Worm (Caenorhabditis elegans) whole organism, L1 larva: Measurements from ENCODE around the gene srxa-10.

Experiments used
- C16A3.4 ChIP-seq: fragments of 150-350 bp; optimal IDR thresholded peaks from 2 replicates; lab custom pipeline; 2014; ENCODE audit warnings: missing biosample characterization, missing genetic modification characterization
- F16B12.6 ChIP-seq: fragments of 150-350 bp; optimal IDR thresholded peaks from 2 replicates; lab custom pipeline; 2014; ENCODE audit warnings: missing biosample characterization, missing genetic modification characterization
- Y116A8C.19 ChIP-seq: sonication (generic microtip); optimal IDR thresholded peaks from 2 replicates; lab custom pipeline; 2016; ENCODE audit warnings: missing compliant biosample characterization, missing genetic modification characterization, borderline replicate concordance
- aha-1 ChIP-seq: fragments of 150-350 bp; optimal IDR thresholded peaks from 2 replicates; lab custom pipeline; 2014; ENCODE audit warnings: missing biosample characterization, missing genetic modification characterization
- alr-1 ChIP-seq: fragments of 200-800 bp; sonication (Bioruptor generic); optimal IDR thresholded peaks from 2 replicates; lab custom pipeline; 2018; ENCODE audit warnings: borderline replicate concordance, mild to moderate bottlenecking, missing genetic modification characterization, missing compliant biosample characterization
- ceh-63 ChIP-seq: fragments of 200-800 bp; sonication (Bioruptor generic); optimal IDR thresholded peaks from 2 replicates; lab custom pipeline; 2018; ENCODE audit warnings: mild to moderate bottlenecking, missing genetic modification characterization, missing compliant biosample characterization
- ceh-8 ChIP-seq: fragments of 200-800 bp; sonication (Bioruptor generic); optimal IDR thresholded peaks from 2 replicates; lab custom pipeline; 2018; ENCODE audit warnings: mild to moderate bottlenecking, missing genetic modification characterization, moderate library complexity, missing compliant biosample characterization
- ces-1 ChIP-seq: fragments of 150-350 bp; optimal IDR thresholded peaks from 2 replicates; lab custom pipeline; 2014; ENCODE audit warnings: missing biosample characterization, missing genetic modification reagents, missing genetic modification characterization
- dpl-1 ChIP-seq, 3 experiments: fragments of 150-350 bp in 2 of 3; sonication (generic microtip) in 1 of 3; optimal IDR thresholded peaks; 2 replicates each; lab custom pipeline; 2014 to 2017; ENCODE audit warnings: missing biosample characterization in 3 of 3, missing genetic modification characterization in 3 of 3, missing genetic modification reagents in 3 of 3
- dsc-1 ChIP-seq: sonication (generic microtip); optimal IDR thresholded peaks from 2 replicates; lab custom pipeline; 2016; ENCODE audit warnings: mild to moderate bottlenecking, missing genetic modification characterization, missing compliant biosample characterization
- efl-3 ChIP-seq: fragments of 200-800 bp; sonication (Bioruptor generic); optimal IDR thresholded peaks from 2 replicates; lab custom pipeline; 2018; ENCODE audit warnings: mild to moderate bottlenecking, missing genetic modification characterization, missing compliant biosample characterization
- egl-27 ChIP-seq, 2 experiments: fragments of 150-350 bp in 1 of 2; sonication (generic microtip); optimal IDR thresholded peaks; 3 replicates each; lab custom pipeline; 2017 to 2018; ENCODE audit warnings: missing biosample characterization in 2 of 2, missing genetic modification characterization in 2 of 2, missing genetic modification reagents in 2 of 2
- elt-2 ChIP-seq: sonication (generic microtip); optimal IDR thresholded peaks from 2 replicates; lab custom pipeline; 2016; ENCODE audit warnings: missing genetic modification characterization, mild to moderate bottlenecking, inconsistent platforms, missing compliant biosample characterization, missing genetic modification reagents
- ets-5 ChIP-seq: fragments of 200-800 bp; sonication (Bioruptor generic); IDR thresholded peaks from 2 replicates; pipeline ENCODE4 v1.3.6; 2022; ENCODE audit warnings: missing genetic modification characterization, missing compliant biosample characterization
- fkh-4 ChIP-seq: sonication (generic microtip); optimal IDR thresholded peaks from 2 replicates; lab custom pipeline; 2016; ENCODE audit warnings: missing compliant biosample characterization, missing genetic modification characterization, borderline replicate concordance
- fkh-8 ChIP-seq: sonication (generic microtip); optimal IDR thresholded peaks from 2 replicates; lab custom pipeline; 2016; ENCODE audit warnings: mild to moderate bottlenecking, missing genetic modification characterization, missing compliant biosample characterization
- fos-1 ChIP-seq: fragments of 150-350 bp; optimal IDR thresholded peaks from 2 replicates; lab custom pipeline; 2014; ENCODE audit warnings: missing biosample characterization, missing genetic modification characterization
- hlh-4 ChIP-seq: sonication (generic microtip); optimal IDR thresholded peaks from 2 replicates; lab custom pipeline; 2016; ENCODE audit warnings: mild to moderate bottlenecking, missing genetic modification characterization, missing compliant biosample characterization
- hpl-2 ChIP-seq: fragments of 150-350 bp; optimal IDR thresholded peaks from 2 replicates; lab custom pipeline; 2014; ENCODE audit warnings: missing biosample characterization, missing genetic modification reagents, missing genetic modification characterization
- isw-1 ChIP-seq: fragments of 200-800 bp; sonication (Bioruptor generic); IDR thresholded peaks from 2 replicates; pipeline ENCODE4 v1.3.6; 2022; ENCODE audit warnings: missing genetic modification characterization, missing compliant biosample characterization
- lin-35 ChIP-seq, 2 experiments: fragments of 150-350 bp; optimal IDR thresholded peaks; 2 replicates each; lab custom pipeline; 2014; ENCODE audit warnings: missing biosample characterization in 2 of 2, missing genetic modification characterization in 2 of 2, missing genetic modification reagents in 2 of 2
- lin-39 ChIP-seq: fragments of 150-350 bp; optimal IDR thresholded peaks from 2 replicates; lab custom pipeline; 2014; ENCODE audit warnings: missing biosample characterization, missing genetic modification reagents, missing genetic modification characterization
- lsy-2 ChIP-seq, 2 experiments: fragments of 150-350 bp; optimal IDR thresholded peaks; 2 replicates each; lab custom pipeline; 2014; ENCODE audit warnings: missing biosample characterization in 2 of 2, missing genetic modification characterization in 2 of 2
- mab-9 ChIP-seq: fragments of 200-800 bp; sonication (Bioruptor generic); IDR thresholded peaks from 2 replicates; pipeline ENCODE4 v1.3.6; 2022; ENCODE audit warnings: missing genetic modification reagents, missing genetic modification characterization, missing compliant biosample characterization
- mdl-1 ChIP-seq, 2 experiments: fragments of 150-350 bp; optimal IDR thresholded peaks; 2 replicates each; lab custom pipeline; 2014 to 2017; ENCODE audit warnings: missing biosample characterization in 2 of 2, missing genetic modification characterization in 2 of 2, inconsistent platforms in 1 of 2
- mep-1 ChIP-seq: fragments of 150-350 bp; optimal IDR thresholded peaks from 2 replicates; lab custom pipeline; 2014; ENCODE audit warnings: missing biosample characterization, missing genetic modification characterization
- nhr-12 ChIP-seq: sonication (generic microtip); optimal IDR thresholded peaks from 2 replicates; lab custom pipeline; 2017; ENCODE audit warnings: missing biosample characterization, missing genetic modification characterization
- nhr-19 ChIP-seq: fragments of 200-800 bp; sonication (Bioruptor generic); conservative IDR thresholded peaks from 2 replicates; pipeline ENCODE4 v1.3.6; 2022; ENCODE audit warnings: missing genetic modification characterization, missing compliant biosample characterization
- nhr-20 ChIP-seq: sonication (generic microtip); optimal IDR thresholded peaks from 2 replicates; lab custom pipeline; 2016; ENCODE audit warnings: mild to moderate bottlenecking, missing genetic modification characterization, missing compliant biosample characterization
- nhr-237 ChIP-seq: fragments of 150-350 bp; optimal IDR thresholded peaks from 2 replicates; lab custom pipeline; 2014; ENCODE audit warnings: missing biosample characterization, missing genetic modification characterization
- nhr-28 ChIP-seq: fragments of 150-350 bp; optimal IDR thresholded peaks from 2 replicates; lab custom pipeline; 2014; ENCODE audit warnings: missing biosample characterization, missing genetic modification characterization
- nhr-47 ChIP-seq: sonication (generic microtip); optimal IDR thresholded peaks from 2 replicates; lab custom pipeline; 2016; ENCODE audit warnings: mild to moderate bottlenecking, missing genetic modification characterization, moderate library complexity, missing compliant biosample characterization
- nhr-71 ChIP-seq: sonication (generic microtip); optimal IDR thresholded peaks from 2 replicates; lab custom pipeline; 2016; ENCODE audit warnings: mild to moderate bottlenecking, missing genetic modification characterization, moderate library complexity, missing compliant biosample characterization
- nhr-76 ChIP-seq: sonication (generic microtip); optimal IDR thresholded peaks from 2 replicates; lab custom pipeline; 2017; ENCODE audit warnings: missing biosample characterization, missing genetic modification characterization
- nhr-85 ChIP-seq: sonication (generic microtip); peaks from one replicate; lab custom pipeline; 2016; ENCODE audit warnings: missing genetic modification characterization, inconsistent platforms, missing compliant biosample characterization
- pag-3 ChIP-seq: sonication (generic microtip); optimal IDR thresholded peaks from 2 replicates; lab custom pipeline; 2017; ENCODE audit warnings: missing genetic modification characterization, mild to moderate bottlenecking, missing compliant biosample characterization, antibody characterized with exemption, borderline replicate concordance; ENCODE audit not compliant: insufficient read depth
- pax-3 ChIP-seq: fragments of 200-800 bp; sonication (Bioruptor generic); optimal IDR thresholded peaks from 2 replicates; lab custom pipeline; 2018; ENCODE audit warnings: mild to moderate bottlenecking, missing genetic modification characterization, moderate library complexity, missing compliant biosample characterization
- rnt-1 ChIP-seq: sonication (generic microtip); optimal IDR thresholded peaks from 2 replicates; lab custom pipeline; 2016; ENCODE audit warnings: mild to moderate bottlenecking, missing genetic modification characterization, moderate library complexity, missing compliant biosample characterization
- snu-23 ChIP-seq: sonication (generic microtip); optimal IDR thresholded peaks from 2 replicates; lab custom pipeline; 2016; ENCODE audit warnings: missing genetic modification characterization, missing compliant biosample characterization
- sox-4 ChIP-seq: sonication (generic microtip); optimal IDR thresholded peaks from 2 replicates; lab custom pipeline; 2016; ENCODE audit warnings: missing genetic modification characterization, missing compliant biosample characterization
- sptf-1 ChIP-seq: fragments of 150-350 bp; optimal IDR thresholded peaks from 2 replicates; lab custom pipeline; 2014; ENCODE audit warnings: missing biosample characterization, missing genetic modification characterization
- sup-37 ChIP-seq: fragments of 200-800 bp; sonication (Bioruptor generic); optimal IDR thresholded peaks from 2 replicates; lab custom pipeline; 2018; ENCODE audit warnings: mild to moderate bottlenecking, missing genetic modification characterization, missing compliant biosample characterization
- tbx-2 ChIP-seq: sonication (generic microtip); optimal IDR thresholded peaks from 2 replicates; lab custom pipeline; 2016; ENCODE audit warnings: missing genetic modification characterization, missing compliant biosample characterization
- unc-130 ChIP-seq: fragments of 150-350 bp; optimal IDR thresholded peaks from 2 replicates; lab custom pipeline; 2017; ENCODE audit warnings: missing biosample characterization, missing genetic modification characterization, inconsistent platforms
- unc-30 ChIP-seq: sonication (generic microtip); optimal IDR thresholded peaks from 2 replicates; lab custom pipeline; 2017; ENCODE audit warnings: missing biosample characterization, missing genetic modification characterization
- unc-62 ChIP-seq: fragments of 150-350 bp; optimal IDR thresholded peaks from 2 replicates; lab custom pipeline; 2014; ENCODE audit warnings: missing biosample characterization, missing genetic modification reagents, missing genetic modification characterization
- unc-86 ChIP-seq: sonication (generic microtip); optimal IDR thresholded peaks from 2 replicates; lab custom pipeline; 2016; ENCODE audit warnings: missing genetic modification characterization, missing compliant biosample characterization
- vab-15 ChIP-seq: sonication (generic microtip); optimal IDR thresholded peaks from 2 replicates; lab custom pipeline; 2017; ENCODE audit warnings: missing genotype, mild to moderate bottlenecking, missing genetic modification characterization, missing compliant biosample characterization
- zag-1 ChIP-seq: fragments of 150-350 bp; optimal IDR thresholded peaks from 2 replicates; lab custom pipeline; 2014; ENCODE audit warnings: missing biosample characterization, missing genetic modification characterization

The srxa-10 gene

DNA sequence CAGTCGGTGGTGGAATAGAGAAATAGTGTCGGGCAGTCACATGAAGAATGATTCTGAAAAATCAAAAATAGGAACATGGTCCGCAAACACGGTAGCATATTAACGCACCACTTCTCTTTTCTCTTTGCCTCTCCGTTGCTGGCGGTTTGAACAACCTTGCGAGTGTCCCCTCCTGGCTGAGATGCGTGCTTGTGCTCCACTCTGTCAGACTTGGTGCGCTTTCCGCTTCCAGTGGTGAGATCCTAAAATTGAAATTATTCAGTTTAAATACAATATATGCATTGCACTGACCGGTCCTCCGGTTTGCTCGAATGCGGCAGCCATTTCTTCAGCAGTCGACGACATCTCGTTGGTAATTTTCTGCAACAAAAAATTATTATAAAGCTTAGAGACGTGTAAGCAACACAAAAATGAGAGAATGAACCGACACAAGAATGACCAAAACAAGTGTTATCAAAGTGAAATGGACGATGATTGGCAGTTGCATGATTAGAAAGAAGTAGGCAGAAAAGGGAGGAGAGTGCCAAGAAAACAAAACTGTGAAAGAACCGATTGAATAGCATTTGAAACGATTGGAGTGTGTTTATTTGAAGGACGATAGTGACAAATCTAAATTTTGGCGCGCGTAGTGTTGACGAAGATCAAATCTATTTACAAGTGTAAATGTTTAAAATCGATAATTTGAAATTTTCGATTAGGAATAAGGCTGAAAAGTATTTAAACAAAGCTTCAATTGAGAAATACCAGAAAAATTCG is 28.9 kb upstream of the srxa-10 start, which contains the start of gene ZK632.9 (continued):
- TF ChIP-seq nhr-19 (GFP tag; lab: Robert Waterston, UW) (no peak), F16B12.6 (tag; lab: Kevin White, UChicago) (peak; percentile 30), nhr-28 (no peak), nhr-71 (tag; lab: Kevin White, UChicago) (no peak), nhr-47 (tag; lab: Kevin White, UChicago) (no peak), ces-1 (no peak), lin-35 (GFP tag; optimal IDR thresholded peaks at IDR 0.05; lab: Kevin White, UChicago) (peak; percentile 33 to 36), ceh-8 (GFP tag; lab: Kevin White, UChicago) (no peak), nhr-237 (no peak), elt-2 (tag; lab: Kevin White, UChicago) (no peak), lsy-2 (tag; optimal IDR thresholded peaks at IDR 0.05; lab: Kevin White, UChicago) (peak in 1 of 2 experiments; percentile 9), dsc-1 (tag; lab: Kevin White, UChicago) (no peak)

- TF ChIP-seq unc-62 (GFP tag; lab: Kevin White, UChicago) (no peak), dsc-1 (tag; lab: Kevin White, UChicago) (no peak), pax-3 (tag; lab: Kevin White, UChicago) (no peak), tbx-2 (no peak), unc-86 (tag; lab: Kevin White, UChicago) (no peak), sup-37 (GFP tag; lab: Kevin White, UChicago) (no peak), Y116A8C.19 (tag; lab: Kevin White, UChicago) (no peak), dpl-1 (GFP tag; optimal IDR thresholded peaks at IDR 0.05; lab: Kevin White, UChicago) (no peak), sptf-1 (no peak), fos-1 (tag; lab: Kevin White, UChicago) (no peak), pag-3 (tag; lab: Kevin White, UChicago) (no peak), unc-130 (no peak), elt-2 (tag; lab: Kevin White, UChicago) (peak; percentile 11), nhr-76 (tag; lab: Kevin White, UChicago) (no peak), hpl-2 (no peak), fkh-4 (tag; lab: Kevin White, UChicago) (no peak), lin-39 (tag; lab: Kevin White, UChicago) (no peak), sox-4 (no peak), alr-1 (tag; lab: Kevin White, UChicago) (no peak), snu-23 (GFP tag; lab: Kevin White, UChicago) (no peak), C16A3.4 (tag; lab: Kevin White, UChicago) (no peak), isw-1 (GFP tag; lab: Robert Waterston, UW) (no peak), ces-1 (no peak), zag-1 (tag; lab: Kevin White, UChicago) (no peak), efl-3 (no peak), mep-1 (tag; lab: Kevin White, UChicago) (no peak), vab-15 (no peak), unc-30 (tag; lab: Kevin White, UChicago) (no peak), aha-1 (tag; lab: Kevin White, UChicago) (no peak), hlh-4 (tag; lab: Kevin White, UChicago) (no peak), rnt-1 (no peak), mdl-1 (tag; optimal IDR thresholded peaks at IDR 0.05; lab: Kevin White, UChicago) (no peak), ets-5 (GFP tag; lab: Robert Waterston, UW) (no peak), nhr-85 (tag; lab: Kevin White, UChicago) (peak; percentile 81), nhr-47 (tag; lab: Kevin White, UChicago) (peak; percentile 38), nhr-20 (tag; lab: Kevin White, UChicago) (peak; percentile 31), mab-9 (GFP tag; lab: Robert Waterston, UW) (no peak), nhr-12 (tag; lab: Kevin White, UChicago) (no peak), egl-27 (tag; optimal IDR thresholded peaks at IDR 0.05; lab: Kevin White, UChicago) (no peak), fkh-8 (tag; lab: Kevin White, UChicago) (no peak), ceh-63 (no peak)
These were observed 28.1 kb upstream of the srxa-10 start, which contains the start of gene lin-52 for ce11 chrIII:9824330-9824934. Gene lin-52 (minus strand): TSS chrIII:9824750.
